Worm (Caenorhabditis elegans): Measurements from ENCODE around the gene hach-1.
A peak's percentile ranks its signal among the peaks of the same experiment; 100 is the strongest.

The hach-1 gene

ce11 chrIII:5601999-5602398, 46.7 kb downstream of the hach-1 start:
- TF ChIP-seq nhr-19 (GFP tag; conservative IDR thresholded peaks at IDR 0.05), result peak; percentile 82
- TF ChIP-seq egl-27 (tag; optimal IDR thresholded peaks at IDR 0.05), result no peak
- peak in 1 of 2 experiments; percentile 76 for TF ChIP-seq mdl-1 (tag; optimal IDR thresholded peaks at IDR 0.05)
- peak; percentile 50 to 62 (median 58) for TF ChIP-seq ceh-82 (tag; optimal IDR thresholded peaks at IDR 0.05)
- peak; percentile 83 for TF ChIP-seq nhr-71 (tag; optimal IDR thresholded peaks at IDR 0.05)
- peak; percentile 67 to 87 for TF ChIP-seq lin-35 (GFP tag; optimal IDR thresholded peaks at IDR 0.05)
- TF ChIP-seq lin-15B (tag; optimal IDR thresholded peaks at IDR 0.05), result peak; percentile 34
- peak; percentile 57 for TF ChIP-seq xbp-1 (tag; optimal IDR thresholded peaks at IDR 0.05)
- TF ChIP-seq dpl-1 (GFP tag; optimal IDR thresholded peaks at IDR 0.05), result peak; percentile 8 to 59 (median 58)
- TF ChIP-seq nhr-84 (tag; optimal IDR thresholded peaks at IDR 0.05), result no peak
- TF ChIP-seq skn-1 (tag; optimal IDR thresholded peaks at IDR 0.05), result peak; percentile 58
- peak; percentile 58 for TF ChIP-seq aly-2 (tag; optimal IDR thresholded peaks at IDR 0.05)
- no peak for TF ChIP-seq nhr-12 (tag; optimal IDR thresholded peaks at IDR 0.05)
- no peak for TF ChIP-seq egl-13 (tag; optimal IDR thresholded peaks at IDR 0.05)
- no peak for TF ChIP-seq unc-86 (tag; optimal IDR thresholded peaks at IDR 0.05)
- TF ChIP-seq sup-37 (GFP tag; optimal IDR thresholded peaks at IDR 0.05), result peak; percentile 43
- peak; percentile 7 for TF ChIP-seq ceh-90 (tag; optimal IDR thresholded peaks at IDR 0.05)
- TF ChIP-seq zag-1 (tag; optimal IDR thresholded peaks at IDR 0.05), result no peak
- TF ChIP-seq tbx-2 (tag; optimal IDR thresholded peaks at IDR 0.05), result peak; percentile 69
- TF ChIP-seq pag-3 (tag; optimal IDR thresholded peaks at IDR 0.05; ENCODE audit: borderline replicate concordance, insufficient read depth), result no peak
- peak; percentile 25 for TF ChIP-seq C04F5.9 (tag; optimal IDR thresholded peaks at IDR 0.05)
- no peak for TF ChIP-seq ceh-63 (GFP tag; optimal IDR thresholded peaks at IDR 0.05)
- peak; percentile 81 for TF ChIP-seq mep-1 (tag; optimal IDR thresholded peaks at IDR 0.05)
- TF ChIP-seq unc-130 (tag; optimal IDR thresholded peaks at IDR 0.05), result peak; percentile 5
- peak; percentile 15 for TF ChIP-seq F16B12.6 (tag; optimal IDR thresholded peaks at IDR 0.05)
- no peak for TF ChIP-seq aha-1 (tag; optimal IDR thresholded peaks at IDR 0.05)
- TF ChIP-seq dsc-1 (tag; optimal IDR thresholded peaks at IDR 0.05), result peak; percentile 67
- peak; percentile 43 for TF ChIP-seq ceh-8 (GFP tag; optimal IDR thresholded peaks at IDR 0.05)
- TF ChIP-seq pax-3 (tag; optimal IDR thresholded peaks at IDR 0.05), result no peak
- TF ChIP-seq hpl-2 (GFP tag; optimal IDR thresholded peaks at IDR 0.05), result no peak
- TF ChIP-seq ama-1 (optimal IDR thresholded peaks at IDR 0.05), result peak; percentile 6
- peak; percentile 78 for TF ChIP-seq nhr-90 (tag; optimal IDR thresholded peaks at IDR 0.05; ENCODE audit: poor library complexity)
- TF ChIP-seq isw-1 (GFP tag; IDR thresholded peaks at IDR 0.05), result no peak
- TF ChIP-seq unc-98 (GFP tag; IDR thresholded peaks at IDR 0.05), result peak; percentile 56; the same call in 1 of the 2 replicates
- no peak for TF ChIP-seq nhr-28 (tag; optimal IDR thresholded peaks at IDR 0.05)
- peak; percentile 82 for TF ChIP-seq nhr-20 (tag; optimal IDR thresholded peaks at IDR 0.05)
- no peak for TF ChIP-seq efl-3 (GFP tag; optimal IDR thresholded peaks at IDR 0.05)
- TF ChIP-seq nhr-11 (tag; optimal IDR thresholded peaks at IDR 0.05), result no peak
- no peak for TF ChIP-seq Y116A8C.19 (tag; optimal IDR thresholded peaks at IDR 0.05; ENCODE audit: borderline replicate concordance)
- TF ChIP-seq nhr-237 (tag; optimal IDR thresholded peaks at IDR 0.05), result no peak
- TF ChIP-seq hlh-4 (tag; optimal IDR thresholded peaks at IDR 0.05), result no peak
- TF ChIP-seq ets-5 (GFP tag; IDR thresholded peaks at IDR 0.05), result no peak
- peak; percentile 2 for TF ChIP-seq ztf-4 (tag; optimal IDR thresholded peaks at IDR 0.05)
- TF ChIP-seq alr-1 (tag; optimal IDR thresholded peaks at IDR 0.05; ENCODE audit: borderline replicate concordance), result no peak
- no peak for TF ChIP-seq tlp-1 (tag; optimal IDR thresholded peaks at IDR 0.05)
- no peak for TF ChIP-seq fkh-4 (tag; optimal IDR thresholded peaks at IDR 0.05; ENCODE audit: borderline replicate concordance)
- TF ChIP-seq C34B4.2 (tag; optimal IDR thresholded peaks at IDR 0.05), result no peak
- TF ChIP-seq lin-14 (GFP tag; optimal IDR thresholded peaks at IDR 0.05), result peak; percentile 66
- TF ChIP-seq sox-4 (tag; optimal IDR thresholded peaks at IDR 0.05), result no peak
- TF ChIP-seq snu-23 (GFP tag; optimal IDR thresholded peaks at IDR 0.05), result peak; percentile 88
- peak; percentile 54 for TF ChIP-seq snpc-4 (tag; optimal IDR thresholded peaks at IDR 0.05)
- TF ChIP-seq nhr-85 (tag), result peak; percentile 74
- TF ChIP-seq blmp-1 (tag; optimal IDR thresholded peaks at IDR 0.05), result no peak
- TF ChIP-seq nhr-76 (tag; optimal IDR thresholded peaks at IDR 0.05), result peak; percentile 44
